Fruit fly (Drosophila melanogaster) whole organism, embryonic: ENCODE data around the gene Rpn9.

Source experiments
- B-H1 ChIP-seq: fragments of 200-800 bp; sonication (Bioruptor generic); IDR thresholded peaks from 3 replicates; pipeline ENCODE4 v1.3.6; 2022; ENCODE audit warnings: missing biosample characterization, missing genetic modification characterization
- CG11695 ChIP-seq: fragments of 200-800 bp; sonication (Bioruptor generic); IDR thresholded peaks from 3 replicates; pipeline ENCODE4 v1.3.6; 2022; ENCODE audit warnings: missing biosample characterization, missing genetic modification characterization
- CG11696 ChIP-seq: fragments of 200-800 bp; sonication (Bioruptor generic); IDR thresholded peaks from 2 replicates; pipeline ENCODE4 v1.3.6; 2022; ENCODE audit warnings: missing biosample characterization, missing genetic modification characterization
- CG12155 ChIP-seq: fragments of 200-800 bp; sonication (Bioruptor generic); optimal IDR thresholded peaks from 3 replicates; lab custom pipeline; 2016; ENCODE audit warnings: missing biosample characterization, missing genetic modification characterization
- CG12299 ChIP-seq: fragments of 200-800 bp; sonication (Bioruptor generic); optimal IDR thresholded peaks from 2 replicates; lab custom pipeline; 2018; ENCODE audit warnings: missing biosample characterization, mild to moderate bottlenecking, missing genetic modification characterization
- CG13296 ChIP-seq: fragments of 200-800 bp; sonication (Bioruptor generic); optimal IDR thresholded peaks from 3 replicates; lab custom pipeline; 2018; ENCODE audit warnings: missing biosample characterization, mild to moderate bottlenecking, missing genetic modification characterization
- CG13624 ChIP-seq: fragments of 200-800 bp; sonication (Bioruptor generic); optimal IDR thresholded peaks from 2 replicates; lab custom pipeline; 2016; ENCODE audit warnings: missing biosample characterization, missing genetic modification characterization
- CG14710 ChIP-seq: fragments of 200-800 bp; sonication (Bioruptor generic); optimal IDR thresholded peaks from 3 replicates; lab custom pipeline; 2019; ENCODE audit warnings: missing biosample characterization, mild to moderate bottlenecking, missing genetic modification characterization, moderate library complexity
- CG14965 ChIP-seq: fragments of 200-800 bp; sonication (Bioruptor generic); optimal IDR thresholded peaks from 2 replicates; lab custom pipeline; 2016; ENCODE audit warnings: missing biosample characterization, missing genetic modification characterization, borderline replicate concordance
- CG15073 ChIP-seq: fragments of 200-800 bp; sonication (Bioruptor generic); optimal IDR thresholded peaks from 2 replicates; lab custom pipeline; 2016; ENCODE audit warnings: missing biosample characterization, missing genetic modification characterization
- CG15514 ChIP-seq: fragments of 200-800 bp; sonication (Bioruptor generic); optimal IDR thresholded peaks from 3 replicates; lab custom pipeline; 2017; ENCODE audit warnings: missing biosample characterization, missing genetic modification characterization, mild to moderate bottlenecking, moderate library complexity, missing genetic modification reagents
- CG18619 ChIP-seq: fragments of 200-800 bp; sonication (Bioruptor generic); optimal IDR thresholded peaks from 3 replicates; lab custom pipeline; 2017; ENCODE audit warnings: missing biosample characterization, mild to moderate bottlenecking, missing genetic modification characterization
- CG2129 ChIP-seq: fragments of 200-800 bp; sonication (Bioruptor generic); IDR thresholded peaks from 2 replicates; pipeline ENCODE4 v1.3.6; 2022; ENCODE audit warnings: missing biosample characterization, missing genetic modification characterization; ENCODE audit not compliant: partially characterized antibody
- CG31365 ChIP-seq: fragments of 200-800 bp; sonication (Bioruptor generic); optimal IDR thresholded peaks from 2 replicates; lab custom pipeline; 2018; ENCODE audit warnings: missing biosample characterization, mild to moderate bottlenecking, missing genetic modification characterization
- CG4730 ChIP-seq: fragments of 200-800 bp; sonication (Bioruptor generic); IDR thresholded peaks from 2 replicates; pipeline ENCODE4 v1.3.6; 2022; ENCODE audit warnings: missing biosample characterization, missing genetic modification characterization
- CG7271 ChIP-seq: fragments of 200-800 bp; sonication (Bioruptor generic); optimal IDR thresholded peaks from 2 replicates; lab custom pipeline; 2018; ENCODE audit warnings: missing biosample characterization, mild to moderate bottlenecking, missing genetic modification characterization, moderate library complexity
- CG7357 ChIP-seq: fragments of 200-800 bp; sonication (Bioruptor generic); IDR thresholded peaks from 3 replicates; pipeline ENCODE4 v1.3.6; 2022; ENCODE audit warnings: missing biosample characterization, missing genetic modification characterization
- CG7987 ChIP-seq: fragments of 200-800 bp; sonication (Bioruptor generic); optimal IDR thresholded peaks from 2 replicates; lab custom pipeline; 2018; ENCODE audit warnings: missing biosample characterization, mild to moderate bottlenecking, missing genetic modification characterization, moderate library complexity
- CG8478 ChIP-seq: fragments of >200 bp; optimal IDR thresholded peaks from 2 replicates; lab custom pipeline; 2018
- D ChIP-seq, 2 experiments: fragments of 200-800 bp in 1 of 2; fragments of >200 bp in 1 of 2; sonication (Bioruptor generic) in 1 of 2; optimal IDR thresholded peaks; 2 replicates in 1 of 2; 3 replicates in 1 of 2; lab custom pipeline; 2017; ENCODE audit warnings: mild to moderate bottlenecking in 1 of 2, missing biosample characterization in 1 of 2, missing genetic modification characterization in 1 of 2, missing genetic modification reagents in 1 of 2
- H15 ChIP-seq: fragments of 200-800 bp; sonication (Bioruptor generic); IDR thresholded peaks from 3 replicates; pipeline ENCODE4 v1.3.6; 2022; ENCODE audit warnings: missing biosample characterization, missing genetic modification characterization
- HLH3B ChIP-seq: fragments of 200-800 bp; sonication (Bioruptor generic); IDR thresholded peaks from 2 replicates; pipeline ENCODE4 v1.3.6; 2022; ENCODE audit warnings: missing biosample characterization, missing genetic modification characterization
- HLH4C ChIP-seq: fragments of 200-800 bp; sonication (Bioruptor generic); IDR thresholded peaks from 3 replicates; pipeline ENCODE4 v1.3.6; 2022; ENCODE audit warnings: missing biosample characterization, missing genetic modification characterization; ENCODE audit not compliant: partially characterized antibody
- HLHmδ ChIP-seq: fragments of 200-800 bp; sonication (Bioruptor generic); optimal IDR thresholded peaks from 2 replicates; lab custom pipeline; 2018; ENCODE audit warnings: missing biosample characterization, mild to moderate bottlenecking, missing genetic modification characterization, moderate library complexity
- Hr78 ChIP-seq, 2 experiments: fragments of 200-800 bp in 1 of 2; fragments of >200 bp in 1 of 2; sonication (Bioruptor generic) in 1 of 2; optimal IDR thresholded peaks; 2 replicates each; lab custom pipeline; 2017 to 2019; ENCODE audit warnings: missing biosample characterization in 2 of 2, missing genetic modification characterization in 2 of 2, mild to moderate bottlenecking in 1 of 2, moderate library complexity in 1 of 2
- Kr ChIP-seq: fragments of 200-800 bp; sonication (Bioruptor generic); optimal IDR thresholded peaks from 2 replicates; lab custom pipeline; 2017; ENCODE audit warnings: missing biosample characterization, mild to moderate bottlenecking, missing genetic modification characterization
- NC2α ChIP-seq: fragments of 200-800 bp; sonication (Bioruptor generic); optimal IDR thresholded peaks from 2 replicates; lab custom pipeline; 2016; ENCODE audit warnings: missing biosample characterization, missing genetic modification characterization
- Taf1 ChIP-seq: fragments of 200-800 bp; sonication (Bioruptor generic); IDR thresholded peaks from 2 replicates; pipeline ENCODE4 v1.3.6; 2022; ENCODE audit warnings: missing biosample characterization, missing genetic modification characterization
- ac ChIP-seq: fragments of 200-800 bp; sonication (Bioruptor generic); optimal IDR thresholded peaks from 3 replicates; lab custom pipeline; 2017; ENCODE audit warnings: missing biosample characterization, mild to moderate bottlenecking, missing genetic modification characterization
- croc ChIP-seq: fragments of 200-800 bp; sonication (Bioruptor generic); conservative IDR thresholded peaks from 3 replicates; pipeline ENCODE4 v1.3.6; 2022; ENCODE audit warnings: missing biosample characterization, missing genetic modification characterization
- dimm ChIP-seq: fragments of 200-800 bp; sonication (Bioruptor generic); IDR thresholded peaks from 2 replicates; pipeline ENCODE4 v1.3.6; 2022; ENCODE audit warnings: missing biosample characterization, missing genetic modification characterization
- disco-r ChIP-seq: fragments of 200-800 bp; sonication (Bioruptor generic); optimal IDR thresholded peaks from 2 replicates; lab custom pipeline; 2016; ENCODE audit warnings: missing biosample characterization, missing genetic modification characterization
- dysf ChIP-seq: fragments of 200-800 bp; sonication (Bioruptor generic); IDR thresholded peaks from 3 replicates; pipeline ENCODE4 v1.3.6; 2022; ENCODE audit warnings: missing biosample characterization, missing genetic modification characterization
- en ChIP-seq: fragments of 200-800 bp; sonication (Bioruptor generic); optimal IDR thresholded peaks from 2 replicates; lab custom pipeline; 2016; ENCODE audit warnings: missing biosample characterization, missing genetic modification characterization
- hbn ChIP-seq: fragments of 200-800 bp; sonication (Bioruptor generic); IDR thresholded peaks from 2 replicates; pipeline ENCODE4 v1.3.6; 2022; ENCODE audit warnings: missing biosample characterization, missing genetic modification characterization; ENCODE audit not compliant: partially characterized antibody
- hth ChIP-seq: fragments of >200 bp; optimal IDR thresholded peaks from 2 replicates; lab custom pipeline; 2017; ENCODE audit warnings: inconsistent platforms
- insv ChIP-seq, 2 experiments: fragments of 200-800 bp; sonication (Bioruptor generic); optimal IDR thresholded peaks; 3 replicates each; lab custom pipeline; 2016 to 2018; ENCODE audit warnings: missing biosample characterization in 2 of 2, missing genetic modification characterization in 2 of 2
- lmd ChIP-seq: fragments of 200-800 bp; sonication (Bioruptor generic); IDR thresholded peaks from 2 replicates; pipeline ENCODE4 v1.3.6; 2022; ENCODE audit warnings: missing biosample characterization, missing genetic modification characterization
- mirr ChIP-seq: fragments of 200-800 bp; sonication (Bioruptor generic); optimal IDR thresholded peaks from 3 replicates; lab custom pipeline; 2018; ENCODE audit warnings: missing biosample characterization, mild to moderate bottlenecking, missing genetic modification characterization
- pan ChIP-seq, 4 experiments: fragments of >200 bp in 3 of 4; fragments of 200-800 bp in 1 of 4; sonication (Bioruptor generic) in 1 of 4; optimal IDR thresholded peaks in 3 of 4; IDR thresholded peaks in 1 of 4; 2 replicates each; pipeline versions ENCODE4 v1.3.6 to Lab custom; 2017 to 2022; ENCODE audit warnings: missing biosample characterization in 2 of 4, missing genetic modification characterization in 2 of 4, mixed read lengths in 1 of 4
- phol ChIP-seq: fragments of 200-800 bp; sonication (Bioruptor generic); optimal IDR thresholded peaks from 3 replicates; lab custom pipeline; 2018; ENCODE audit warnings: missing biosample characterization, mild to moderate bottlenecking, missing genetic modification characterization, moderate library complexity
- shn ChIP-seq: fragments of 200-800 bp; sonication (Bioruptor generic); optimal IDR thresholded peaks from 3 replicates; lab custom pipeline; 2016; ENCODE audit warnings: missing biosample characterization, missing genetic modification characterization
- sim ChIP-seq: fragments of 200-800 bp; sonication (Bioruptor generic); IDR thresholded peaks from 2 replicates; pipeline ENCODE4 v1.3.6; 2022; ENCODE audit warnings: missing biosample characterization, missing genetic modification characterization
- sqz ChIP-seq: fragments of 200-800 bp; sonication (Bioruptor generic); optimal IDR thresholded peaks from 3 replicates; lab custom pipeline; 2018; ENCODE audit warnings: missing biosample characterization, mild to moderate bottlenecking, missing genetic modification characterization
- tna ChIP-seq: fragments of 200-800 bp; sonication (Bioruptor generic); IDR thresholded peaks from 2 replicates; pipeline ENCODE4 v1.3.6; 2022; ENCODE audit warnings: missing biosample characterization, missing genetic modification characterization; ENCODE audit not compliant: partially characterized antibody
- tup ChIP-seq: fragments of 200-800 bp; sonication (Bioruptor generic); optimal IDR thresholded peaks from 2 replicates; lab custom pipeline; 2016; ENCODE audit warnings: missing biosample characterization, mild to moderate bottlenecking, missing genetic modification characterization, moderate library complexity
- usp ChIP-seq: fragments of >200 bp; optimal IDR thresholded peaks from 2 replicates; lab custom pipeline; 2017; ENCODE audit warnings: missing biosample characterization, missing genetic modification characterization
- wdn ChIP-seq: fragments of 200-800 bp; sonication (Bioruptor generic); IDR thresholded peaks from 2 replicates; pipeline ENCODE4 v1.3.6; 2022; ENCODE audit warnings: missing biosample characterization, missing genetic modification characterization
- z ChIP-seq: fragments of 200-800 bp; sonication (Bioruptor generic); IDR thresholded peaks from 3 replicates; pipeline ENCODE4 v1.3.6; 2022; ENCODE audit warnings: missing biosample characterization, missing genetic modification characterization

Rpn9 gene

DNA sequence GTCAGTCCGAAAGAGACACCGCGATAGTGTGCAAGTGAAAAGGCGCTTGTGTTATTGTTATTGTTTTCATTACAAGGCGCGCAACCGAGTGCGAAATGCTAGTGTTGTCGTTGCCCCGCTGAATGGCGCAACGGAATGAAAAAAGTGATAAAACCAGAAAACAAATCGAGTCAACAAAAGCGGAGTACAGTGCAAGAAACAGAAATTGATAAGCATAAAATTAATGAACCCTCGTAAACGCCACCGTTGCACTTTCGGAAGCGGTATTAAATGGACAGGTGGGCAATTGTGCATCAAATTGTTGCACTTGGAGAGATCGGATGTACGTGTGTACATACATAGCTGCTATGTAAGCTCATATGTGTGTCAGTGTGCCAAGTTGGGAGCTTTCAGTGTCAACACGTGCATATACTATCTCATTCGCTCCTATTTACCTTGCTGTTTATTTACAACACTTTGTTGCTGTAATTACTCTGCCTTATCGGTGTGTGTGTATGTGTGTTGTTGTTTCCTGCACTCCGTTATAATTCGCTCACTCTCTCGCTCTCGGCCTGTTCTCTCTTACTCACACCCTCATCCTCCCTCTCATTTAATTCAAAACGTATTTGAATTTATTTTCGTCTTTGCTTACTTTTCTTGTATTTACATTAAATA is 9.8 kb downstream of the Rpn9 start (continued):
- TF ChIP-seq dimm (peak; percentile 39; the same call in 1 of the 2 replicates), CG2129 (GFP tag; lab: Robert Waterston, UW) (no peak), HLH4C (GFP tag; lab: Robert Waterston, UW) (no peak), sim (GFP tag; lab: Robert Waterston, UW) (peak; percentile 72), D (optimal IDR thresholded peaks at IDR 0.05; lab: Kevin White, UChicago) (no peak), D (GFP tag; optimal IDR thresholded peaks at IDR 0.05; lab: Kevin White, UChicago) (peak; percentile 31), en (GFP tag; lab: Kevin White, UChicago) (no peak), pan (optimal IDR thresholded peaks at IDR 0.05; lab: Kevin White, UChicago) (no peak), pan (GFP tag; optimal IDR thresholded peaks at IDR 0.05 in 1 of 2, IDR thresholded peaks at IDR 0.05 in 1 of 2) (peak in 1 of 2 experiments; percentile 79), CG11696 (GFP tag; lab: Robert Waterston, UW) (peak; percentile 56), wdn (no peak), CG18619 (GFP tag; lab: Kevin White, UChicago) (no peak), CG11695 (GFP tag; lab: Robert Waterston, UW) (peak; percentile 44; the same call in 1 of the 3 replicates), tup (no peak), CG14710 (peak; percentile 20), HLH3B (GFP tag; lab: Robert Waterston, UW) (peak; percentile 82; the same call in 1 of the 2 replicates), CG7987 (GFP tag; lab: Kevin White, UChicago) (peak; percentile 76), CG4730 (GFP tag; lab: Robert Waterston, UW) (peak; percentile 17; the same call in 1 of the 2 replicates), z (GFP tag; lab: Robert Waterston, UW) (peak; percentile 56; the same call in 1 of the 3 replicates), sqz (GFP tag; lab: Kevin White, UChicago) (peak; percentile 49), tna (GFP tag; lab: Robert Waterston, UW) (no peak), CG7271 (tag; lab: Kevin White, UChicago) (no peak), HLHmδ (GFP tag; lab: Kevin White, UChicago) (peak; percentile 36), CG8478 (no peak), CG15073 (no peak), NC2α (GFP tag; lab: Kevin White, UChicago) (no peak), Taf1 (GFP tag; lab: Robert Waterston, UW) (peak; percentile 15; the same call in 1 of the 2 replicates), phol (tag; lab: Kevin White, UChicago) (no peak), usp (no peak), hbn (GFP tag; lab: Robert Waterston, UW) (no peak), shn (GFP tag; lab: Kevin White, UChicago) (no peak), CG12155 (GFP tag; lab: Kevin White, UChicago) (no peak), Hr78 (GFP tag; optimal IDR thresholded peaks at IDR 0.05; lab: Kevin White, UChicago) (no peak), insv (GFP tag; optimal IDR thresholded peaks at IDR 0.05; lab: Kevin White, UChicago) (peak in 1 of 2 experiments; percentile 32), H15 (GFP tag; lab: Robert Waterston, UW) (peak; percentile 52; the same call in 1 of the 3 replicates), lmd (peak; percentile 30; the same call in 1 of the 2 replicates), croc (GFP tag; lab: Robert Waterston, UW) (no peak; the same call in 2 of the 3 replicates), Kr (GFP tag; lab: Kevin White, UChicago) (no peak)

dm6 chr3R:23722680-23723372 is 10.4 kb downstream of the Rpn9 start, which contains the start of gene CG10365:
CG10365 (plus strand) TSS chr3R:23723331.
- TF ChIP-seq CG13296 (peak; percentile 91), dysf (GFP tag; lab: Robert Waterston, UW) (peak; percentile 89), CG13624 (GFP tag; lab: Kevin White, UChicago) (no peak), mirr (GFP tag; lab: Kevin White, UChicago) (no peak), disco-r (GFP tag; lab: Kevin White, UChicago) (no peak), CG15514 (GFP tag; lab: Kevin White, UChicago) (peak; percentile 21), ac (GFP tag; lab: Kevin White, UChicago) (no peak), CG14965 (GFP tag; lab: Kevin White, UChicago) (no peak), hth (lab: Kevin White, UChicago) (no peak), CG12299 (tag; lab: Kevin White, UChicago) (peak; percentile 77), B-H1 (GFP tag; lab: Robert Waterston, UW) (peak; percentile 77), CG31365 (tag; lab: Kevin White, UChicago) (no peak), CG7357 (GFP tag; lab: Robert Waterston, UW) (peak; percentile 76)
